Worm (Caenorhabditis elegans): ENCODE data around the gene acs-15.

acs-15 gene

DNA sequence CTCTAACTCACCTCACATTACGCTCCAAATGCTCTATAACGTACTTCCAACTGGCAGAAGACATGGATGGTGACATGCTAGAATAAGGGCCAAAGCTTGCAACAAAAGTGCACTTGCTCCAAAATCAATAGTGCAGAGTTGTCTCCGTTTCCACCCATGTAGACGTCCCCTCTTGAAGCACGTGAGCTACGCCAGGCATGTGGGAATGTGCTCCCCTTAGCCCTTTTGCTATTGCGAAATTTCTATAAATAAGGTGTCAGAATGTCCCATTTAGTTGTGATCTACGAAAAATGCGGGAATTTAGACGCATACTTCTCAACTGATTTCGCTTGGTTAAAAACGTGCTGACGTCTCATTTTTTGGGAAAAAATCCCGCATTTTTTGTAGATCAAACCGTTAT lies 17.6 kb downstream of the acs-15 start:
- no peak for TF ChIP-seq lin-38 (GFP tag; IDR thresholded peaks at IDR 0.05)
- no peak for TF ChIP-seq mdl-1 (tag; optimal IDR thresholded peaks at IDR 0.05)
- no peak for TF ChIP-seq snpc-1.2 (GFP tag; IDR thresholded peaks at IDR 0.05)
- no peak for TF ChIP-seq tra-1 (GFP tag; IDR thresholded peaks at IDR 0.05)
- TF ChIP-seq hmg-1.1 (GFP tag; IDR thresholded peaks at IDR 0.05), result no peak
- TF ChIP-seq gei-8 (GFP tag; optimal IDR thresholded peaks at IDR 0.05), result no peak
- TF ChIP-seq zip-2 (tag; optimal IDR thresholded peaks at IDR 0.05), result no peak
- TF ChIP-seq fkh-10 (GFP tag; optimal IDR thresholded peaks at IDR 0.05), result no peak
- TF ChIP-seq F37D6.2 (tag; optimal IDR thresholded peaks at IDR 0.05), result no peak
- no peak for TF ChIP-seq mes-2 (tag; optimal IDR thresholded peaks at IDR 0.05; ENCODE audit: poor library complexity, severe bottlenecking)
- TF ChIP-seq Y5F2A.4 (GFP tag; optimal IDR thresholded peaks at IDR 0.05), result no peak
- no peak for TF ChIP-seq nhr-111 (GFP tag; optimal IDR thresholded peaks at IDR 0.05)
- TF ChIP-seq ceh-82 (tag; optimal IDR thresholded peaks at IDR 0.05), result no peak
- no peak for TF ChIP-seq F49E8.2 (tag; optimal IDR thresholded peaks at IDR 0.05; ENCODE audit: borderline replicate concordance)
- no peak for TF ChIP-seq nhr-6 (tag; optimal IDR thresholded peaks at IDR 0.05)

- no peak for TF ChIP-seq D1046.2 (GFP tag; IDR thresholded peaks at IDR 0.05)
- no peak for TF ChIP-seq ceh-44 (GFP tag; IDR thresholded peaks at IDR 0.05)
- no peak for TF ChIP-seq dmd-8 (GFP tag; IDR thresholded peaks at IDR 0.05)
- no peak for TF ChIP-seq ztf-7 (tag; optimal IDR thresholded peaks at IDR 0.05)
- no peak for TF ChIP-seq unc-39 (tag; optimal IDR thresholded peaks at IDR 0.05)
- TF ChIP-seq daf-16 (GFP tag; optimal IDR thresholded peaks at IDR 0.05), result no peak
- TF ChIP-seq daf-16 (tag; optimal IDR thresholded peaks at IDR 0.05), result no peak
- TF ChIP-seq Y105C5A.15 (GFP tag; IDR thresholded peaks at IDR 0.05), result no peak
- TF ChIP-seq ces-1 (GFP tag; optimal IDR thresholded peaks at IDR 0.05), result no peak
- TF ChIP-seq lsy-2 (tag; optimal IDR thresholded peaks at IDR 0.05), result no peak
- no peak for TF ChIP-seq pqm-1 (tag; optimal IDR thresholded peaks at IDR 0.05)
- no peak for TF ChIP-seq fkh-10 (GFP tag; optimal IDR thresholded peaks at IDR 0.05)
- TF ChIP-seq zag-1 (tag; optimal IDR thresholded peaks at IDR 0.05), result no peak
Observed at ce11 chrII:953052-953451, 20.2 kb downstream of the acs-15 start.

- peak; percentile 29 for TF ChIP-seq nhr-28 (tag; optimal IDR thresholded peaks at IDR 0.05)
Observed at ce11 chrII:954626-955025, 21.8 kb downstream of the acs-15 start, which contains the start of gene fbxc-7. TSS of gene fbxc-7 (plus strand) at chrII:954926.

DNA sequence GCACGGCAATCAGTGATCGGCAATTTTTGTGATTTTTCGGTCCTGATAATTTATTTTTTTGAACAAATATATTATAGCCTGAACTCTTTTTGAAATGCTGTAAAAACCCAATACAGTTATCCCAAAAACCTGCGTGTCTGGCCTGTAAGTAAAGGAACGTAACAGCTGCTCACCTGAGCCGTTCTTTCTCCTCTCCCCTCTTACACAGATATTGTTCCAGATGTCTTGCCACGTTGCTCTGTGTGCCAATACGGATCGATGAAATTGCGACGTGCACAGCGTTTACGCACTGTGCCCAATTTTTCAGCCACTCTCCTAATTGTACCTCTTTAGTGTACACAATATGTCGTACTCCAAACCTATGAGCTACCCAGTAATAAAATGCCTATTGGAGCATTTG lies 25.8 kb downstream of the acs-15 start, which contains the start of gene sdz-4:
TSS of gene sdz-4 (plus strand) at position 301 of the 400 bp plus-strand sequence.
- TF ChIP-seq aha-1 (tag), result peak; percentile 74
- TF ChIP-seq lin-38 (GFP tag; IDR thresholded peaks at IDR 0.05), result no peak

DNA sequence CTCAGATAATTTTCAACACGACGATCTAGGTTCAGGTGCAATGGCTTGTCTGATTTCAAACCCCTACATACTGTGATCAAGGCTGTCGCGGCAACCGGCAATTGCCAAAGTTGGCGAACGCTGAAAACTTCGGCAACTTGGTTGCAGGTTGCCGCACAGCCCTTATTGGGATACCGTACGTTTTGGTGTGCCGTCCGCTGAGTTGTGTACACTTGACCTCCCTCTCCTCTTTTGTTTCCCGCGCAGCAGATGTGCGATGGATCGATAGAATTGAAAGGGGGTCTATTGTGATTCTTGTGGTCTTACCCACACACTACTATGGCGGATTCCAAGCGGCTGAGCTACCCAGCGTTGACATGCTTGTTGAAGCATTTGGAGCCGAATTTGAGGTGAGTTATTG lies 27.4 kb downstream of the acs-15 start, which contains the start of the genes C32B5.18 and C32B5.7:
TSS of gene C32B5.18 (plus strand) at position 301 of the 400 bp plus-strand sequence.
TSS of gene C32B5.7 (plus strand) at position 311 of the 400 bp plus-strand sequence.
- TF ChIP-seq aha-1 (tag) (peak; percentile 76), vab-7 (GFP tag; IDR thresholded peaks at IDR 0.05) (no peak), lin-1 (GFP tag; IDR thresholded peaks at IDR 0.05) (no peak), tra-1 (GFP tag; IDR thresholded peaks at IDR 0.05) (no peak), duxl-1 (tag; optimal IDR thresholded peaks at IDR 0.05; ENCODE audit: poor library complexity) (no peak)

DNA sequence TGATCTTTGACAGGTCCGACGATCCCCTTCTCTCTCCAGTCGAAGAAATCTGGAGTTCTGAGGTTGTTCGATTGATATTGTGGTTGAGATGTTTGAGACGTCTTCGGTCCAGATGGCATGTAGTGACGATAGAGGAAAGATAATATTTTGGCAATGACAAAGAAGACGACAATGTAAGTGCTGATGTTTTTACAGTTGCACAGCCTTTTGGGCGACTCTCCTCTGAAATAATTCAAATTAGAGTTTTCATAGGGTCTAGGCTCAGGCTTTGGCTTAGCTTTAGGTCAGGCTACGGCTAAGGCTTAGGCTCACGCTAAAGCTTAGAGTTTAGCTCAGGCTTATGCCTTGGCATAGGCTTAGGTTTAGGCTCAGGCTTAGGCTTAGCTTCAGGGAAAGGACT lies 29.1 kb downstream of the acs-15 start, which contains the start of gene C32B5.13:
TSS of gene C32B5.13 (minus strand) at position 101 of the 400 bp plus-strand sequence.
- TF ChIP-seq nhr-76 (tag; optimal IDR thresholded peaks at IDR 0.05) (no peak), madf-9 (GFP tag; conservative IDR thresholded peaks at IDR 0.05) (no peak), unc-62 (GFP tag; optimal IDR thresholded peaks at IDR 0.05 in 1 of 2) (peak in 1 of 2 experiments; percentile 16), unc-62 (tag; optimal IDR thresholded peaks at IDR 0.05) (no peak), lin-13 (GFP tag; optimal IDR thresholded peaks at IDR 0.05) (no peak)
